Fruit fly (Drosophila melanogaster): Measurements from ENCODE around the gene AkhR.

Gene AkhR

dm6 chr2L:6667719-6668325 is 48.2 kb downstream of the AkhR start, which contains the start of gene Galt (continued):
- TF ChIP-seq CG9876 (GFP tag; optimal IDR thresholded peaks at IDR 0.05), result no peak
- TF ChIP-seq CG12155 (GFP tag; optimal IDR thresholded peaks at IDR 0.05), result no peak
- TF ChIP-seq Ssrp (tag; optimal IDR thresholded peaks at IDR 0.05), result peak; percentile 3
- TF ChIP-seq ATbp (GFP tag; optimal IDR thresholded peaks at IDR 0.05), result no peak
- TF ChIP-seq CG9797 (GFP tag; optimal IDR thresholded peaks at IDR 0.05), result peak; percentile 34
- no peak for TF ChIP-seq ham (GFP tag; IDR thresholded peaks at IDR 0.05)
- TF ChIP-seq CkIIα-i1 (GFP tag; IDR thresholded peaks at IDR 0.05), result no peak
- no peak for TF ChIP-seq Hmx (GFP tag; optimal IDR thresholded peaks at IDR 0.05)
- no peak for TF ChIP-seq CG5953 (GFP tag; IDR thresholded peaks at IDR 0.05)
- no peak for TF ChIP-seq zfh1 (GFP tag; IDR thresholded peaks at IDR 0.05)
- no peak for TF ChIP-seq gcm2 (GFP tag; optimal IDR thresholded peaks at IDR 0.05)
- no peak for TF ChIP-seq sim (GFP tag; IDR thresholded peaks at IDR 0.05)
- TF ChIP-seq CG16813 (GFP tag; IDR thresholded peaks at IDR 0.05; ENCODE audit: partially characterized antibody), result peak; percentile 82
- TF ChIP-seq CG14441 (GFP tag; IDR thresholded peaks at IDR 0.05), result no peak
- no peak for TF ChIP-seq CG1603 (tag; optimal IDR thresholded peaks at IDR 0.05)
- TF ChIP-seq CG10431 (GFP tag; optimal IDR thresholded peaks at IDR 0.05), result peak; percentile 38
- TF ChIP-seq Hr39 (optimal IDR thresholded peaks at IDR 0.05), result no peak
- no peak for TF ChIP-seq Lim3 (GFP tag; IDR thresholded peaks at IDR 0.05)
- peak; percentile 30 for TF ChIP-seq Max (GFP tag; optimal IDR thresholded peaks at IDR 0.05)
- TF ChIP-seq wek (GFP tag; optimal IDR thresholded peaks at IDR 0.05), result peak; percentile 39
- TF ChIP-seq oc (tag; optimal IDR thresholded peaks at IDR 0.05), result no peak
- no peak for TF ChIP-seq maf-S (GFP tag; optimal IDR thresholded peaks at IDR 0.05)
- TF ChIP-seq HLH54F (GFP tag; optimal IDR thresholded peaks at IDR 0.05), result no peak
- no peak for TF ChIP-seq CG12071 (GFP tag; optimal IDR thresholded peaks at IDR 0.05)
- TF ChIP-seq CG15011 (GFP tag; optimal IDR thresholded peaks at IDR 0.05), result no peak
- TF ChIP-seq fu2 (GFP tag; optimal IDR thresholded peaks at IDR 0.05), result no peak
- peak; percentile 37; the same call in 1 of the 2 replicates for TF ChIP-seq hbn (GFP tag; IDR thresholded peaks at IDR 0.05; ENCODE audit: partially characterized antibody)
- TF ChIP-seq CG15073 (GFP tag; optimal IDR thresholded peaks at IDR 0.05), result no peak
- TF ChIP-seq CG34224 (GFP tag; IDR thresholded peaks at IDR 0.05; ENCODE audit: partially characterized antibody), result peak; percentile 84
- TF ChIP-seq CG13123 (GFP tag; optimal IDR thresholded peaks at IDR 0.05), result no peak
- no peak for TF ChIP-seq her (GFP tag; optimal IDR thresholded peaks at IDR 0.05)
- TF ChIP-seq CG6813 (GFP tag; optimal IDR thresholded peaks at IDR 0.05), result no peak
- no peak for TF ChIP-seq Nf-YA (GFP tag; IDR thresholded peaks at IDR 0.05)
- TF ChIP-seq sens (GFP tag), result peak; percentile 90
- TF ChIP-seq disco-r (GFP tag; optimal IDR thresholded peaks at IDR 0.05), result no peak
- no peak; the same call in 2 of the 3 replicates for TF ChIP-seq B-H1 (GFP tag; IDR thresholded peaks at IDR 0.05)
- no peak; the same call in none of the 2 replicates for TF ChIP-seq CG31441 (GFP tag; IDR thresholded peaks at IDR 0.05)
- no peak for TF ChIP-seq Dfd (GFP tag; optimal IDR thresholded peaks at IDR 0.05)
- TF ChIP-seq CG32772 (GFP tag; IDR thresholded peaks at IDR 0.05), result no peak
- TF ChIP-seq ab (GFP tag; optimal IDR thresholded peaks at IDR 0.05), result no peak
- TF ChIP-seq phol (tag; optimal IDR thresholded peaks at IDR 0.05), result peak; percentile 40
- peak; percentile 37 for TF ChIP-seq Deaf1 (tag; optimal IDR thresholded peaks at IDR 0.05)
- peak; percentile 64; the same call in 1 of the 2 replicates for TF ChIP-seq Bgb (GFP tag; IDR thresholded peaks at IDR 0.05; ENCODE audit: partially characterized antibody)
- TF ChIP-seq dm (GFP tag; optimal IDR thresholded peaks at IDR 0.05), result no peak
- TF ChIP-seq Asciz (GFP tag; optimal IDR thresholded peaks at IDR 0.05), result peak; percentile 6
- TF ChIP-seq exex (tag; optimal IDR thresholded peaks at IDR 0.05), result peak; percentile 66
- peak; percentile 50 for TF ChIP-seq CG6854 (GFP tag; optimal IDR thresholded peaks at IDR 0.05)
- no peak for TF ChIP-seq CG3995 (GFP tag; optimal IDR thresholded peaks at IDR 0.05)
- peak; percentile 3 for TF ChIP-seq HHEX (GFP tag; optimal IDR thresholded peaks at IDR 0.05)
- no peak for TF ChIP-seq Mrtf (GFP tag; IDR thresholded peaks at IDR 0.05)
- no peak for TF ChIP-seq CG8944 (GFP tag; optimal IDR thresholded peaks at IDR 0.05)

Data from whole organism, embryonic.